Fruit fly (Drosophila melanogaster): Measurements from ENCODE around the gene CG42759.

- no peak for TF ChIP-seq cnc (optimal IDR thresholded peaks at IDR 0.05)
- TF ChIP-seq ovo (GFP tag; optimal IDR thresholded peaks at IDR 0.05) = no peak
- no peak for TF ChIP-seq tj (GFP tag; optimal IDR thresholded peaks at IDR 0.05)
Measured at dm6 chr3R:10130091-10130490, 12.8 kb upstream of the CG42759 start.
